Worm (Caenorhabditis elegans): ENCODE results near the gene ZK632.2.

DNA sequence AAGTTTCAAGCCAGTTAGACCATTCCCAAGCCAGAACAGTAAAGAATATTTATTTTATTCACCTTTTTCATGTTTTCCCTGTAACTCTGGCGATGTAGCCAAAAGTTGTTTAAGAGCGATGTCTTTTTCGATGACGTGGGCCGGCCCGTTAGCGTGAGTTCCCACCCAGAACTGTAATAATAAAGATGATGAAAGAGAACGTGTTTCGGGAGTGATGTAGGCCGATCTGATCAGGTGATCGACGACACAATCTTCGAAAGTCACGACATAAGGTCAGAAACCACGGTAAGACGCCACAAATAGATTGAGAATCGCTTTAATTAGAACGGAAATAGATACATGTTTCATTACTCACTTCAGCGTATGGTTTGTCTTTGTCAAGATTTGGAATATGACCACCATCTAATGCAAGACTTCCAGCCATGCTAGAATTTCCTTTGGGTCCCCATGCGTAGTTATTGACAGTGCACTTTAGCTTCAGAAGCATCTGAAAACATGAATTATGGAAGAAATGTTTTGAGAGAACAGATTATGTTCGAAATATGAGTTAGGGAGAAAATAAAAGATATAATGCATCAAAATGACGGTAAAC is 8.2 kb downstream of the ZK632.2 start, which contains the start of gene ZK632.4:
- TF ChIP-seq tab-1 (GFP tag; IDR thresholded peaks at IDR 0.05) (no peak), flt-1 (GFP tag; IDR thresholded peaks at IDR 0.05) (no peak), ztf-23 (GFP tag; IDR thresholded peaks at IDR 0.05) (no peak), med-1 (GFP tag; optimal IDR thresholded peaks at IDR 0.05; ENCODE audit: insufficient read depth) (no peak), cog-1 (tag; optimal IDR thresholded peaks at IDR 0.05) (no peak)

Measured in whole organism, midembryonic.